Fruit fly (Drosophila melanogaster) whole organism, embryonic: Measurements from ENCODE around the gene UQCR-C2.

Experiments
- Asciz ChIP-seq: fragments of 200-800 bp; sonication (Bioruptor generic); optimal IDR thresholded peaks from 2 replicates; lab custom pipeline; 2017; ENCODE audit warnings: missing biosample characterization, mild to moderate bottlenecking, missing genetic modification characterization, missing genetic modification reagents
- C15 ChIP-seq: fragments of 200-800 bp; sonication (Bioruptor generic); IDR thresholded peaks from 3 replicates; pipeline ENCODE4 v1.3.6; 2022; ENCODE audit warnings: missing biosample characterization, missing genetic modification characterization
- CG10366 ChIP-seq: fragments of 200-800 bp; sonication (Bioruptor generic); IDR thresholded peaks from 2 replicates; pipeline ENCODE4 v1.3.6; 2022; ENCODE audit warnings: missing biosample characterization, missing genetic modification characterization
- CG10654 ChIP-seq: fragments of 200-800 bp; sonication (Bioruptor generic); optimal IDR thresholded peaks from 2 replicates; lab custom pipeline; 2016; ENCODE audit warnings: missing biosample characterization, missing genetic modification characterization
- CG10979 ChIP-seq: fragments of 200-800 bp; sonication (Bioruptor generic); optimal IDR thresholded peaks from 2 replicates; lab custom pipeline; 2018; ENCODE audit warnings: missing biosample characterization, mild to moderate bottlenecking, missing genetic modification characterization, moderate library complexity
- CG11085 ChIP-seq: fragments of 200-800 bp; sonication (Bioruptor generic); IDR thresholded peaks from 2 replicates; pipeline ENCODE4 v1.3.6; 2022; ENCODE audit warnings: missing biosample characterization, missing genetic modification characterization
- CG11695 ChIP-seq: fragments of 200-800 bp; sonication (Bioruptor generic); IDR thresholded peaks from 3 replicates; pipeline ENCODE4 v1.3.6; 2022; ENCODE audit warnings: missing biosample characterization, missing genetic modification characterization
- CG12155 ChIP-seq: fragments of 200-800 bp; sonication (Bioruptor generic); optimal IDR thresholded peaks from 3 replicates; lab custom pipeline; 2016; ENCODE audit warnings: missing biosample characterization, missing genetic modification characterization
- CG13624 ChIP-seq: fragments of 200-800 bp; sonication (Bioruptor generic); optimal IDR thresholded peaks from 2 replicates; lab custom pipeline; 2016; ENCODE audit warnings: missing biosample characterization, missing genetic modification characterization
- CG13775 ChIP-seq: fragments of 200-800 bp; sonication (Bioruptor generic); optimal IDR thresholded peaks from 3 replicates; lab custom pipeline; 2017; ENCODE audit warnings: missing biosample characterization, mild to moderate bottlenecking, missing genetic modification characterization
- CG15514 ChIP-seq: fragments of 200-800 bp; sonication (Bioruptor generic); optimal IDR thresholded peaks from 3 replicates; lab custom pipeline; 2017; ENCODE audit warnings: missing biosample characterization, missing genetic modification characterization, mild to moderate bottlenecking, moderate library complexity, missing genetic modification reagents
- CG1603 ChIP-seq: fragments of 200-800 bp; sonication (Bioruptor generic); optimal IDR thresholded peaks from 2 replicates; lab custom pipeline; 2019; ENCODE audit warnings: missing biosample characterization, mild to moderate bottlenecking, missing genetic modification characterization, moderate library complexity
- CG2199 ChIP-seq: fragments of 200-800 bp; sonication (Bioruptor generic); IDR thresholded peaks from 3 replicates; pipeline ENCODE4 v1.3.6; 2022; ENCODE audit warnings: missing biosample characterization, missing genetic modification characterization
- CG31388 ChIP-seq: fragments of 200-800 bp; sonication (Bioruptor generic); optimal IDR thresholded peaks from 2 replicates; lab custom pipeline; 2016; ENCODE audit warnings: missing biosample characterization, missing genetic modification characterization
- CG4328 ChIP-seq: fragments of 200-800 bp; sonication (Bioruptor generic); optimal IDR thresholded peaks from 3 replicates; lab custom pipeline; 2017; ENCODE audit warnings: missing biosample characterization, missing genetic modification reagents, missing genetic modification characterization
- CG4854 ChIP-seq: fragments of 200-800 bp; sonication (Bioruptor generic); optimal IDR thresholded peaks from 2 replicates; lab custom pipeline; 2016; ENCODE audit warnings: missing biosample characterization, missing genetic modification characterization, inconsistent platforms
- CG9215 ChIP-seq: fragments of 200-800 bp; sonication (Bioruptor generic); IDR thresholded peaks from 2 replicates; pipeline ENCODE4 v1.3.6; 2022; ENCODE audit warnings: missing biosample characterization, missing genetic modification characterization
- Dll ChIP-seq: fragments of 200-800 bp; sonication (Bioruptor generic); IDR thresholded peaks from 4 replicates; pipeline ENCODE4 v1.3.6; 2022; ENCODE audit warnings: missing biosample characterization, missing genetic modification characterization; ENCODE audit not compliant: partially characterized antibody
- Doc2 ChIP-seq: fragments of 200-800 bp; sonication (Bioruptor generic); IDR thresholded peaks from 2 replicates; pipeline ENCODE4 v1.3.6; 2022; ENCODE audit warnings: missing biosample characterization, missing genetic modification characterization
- Dp ChIP-seq: fragments of 200-800 bp; sonication (Bioruptor generic); optimal IDR thresholded peaks from 2 replicates; lab custom pipeline; 2018; ENCODE audit warnings: missing biosample characterization, mild to moderate bottlenecking, missing genetic modification characterization, moderate library complexity
- Elba2 ChIP-seq: fragments of 200-800 bp; sonication (Bioruptor generic); optimal IDR thresholded peaks from 3 replicates; lab custom pipeline; 2016; ENCODE audit warnings: missing biosample characterization, missing genetic modification characterization
- HmgZ ChIP-seq: fragments of 200-800 bp; sonication (Bioruptor generic); optimal IDR thresholded peaks from 2 replicates; lab custom pipeline; 2018; ENCODE audit warnings: missing biosample characterization, mild to moderate bottlenecking, missing genetic modification characterization
- Hmx ChIP-seq: fragments of 200-800 bp; sonication (Bioruptor generic); optimal IDR thresholded peaks from 2 replicates; lab custom pipeline; 2016; ENCODE audit warnings: missing biosample characterization, missing genetic modification characterization
- Meics ChIP-seq: fragments of 200-800 bp; sonication (Bioruptor generic); optimal IDR thresholded peaks from 2 replicates; lab custom pipeline; 2017; ENCODE audit warnings: missing biosample characterization, mild to moderate bottlenecking, missing genetic modification characterization
- Nf-YA ChIP-seq: fragments of 200-800 bp; sonication (Bioruptor generic); IDR thresholded peaks from 2 replicates; pipeline ENCODE4 v1.3.6; 2022; ENCODE audit warnings: missing biosample characterization, missing genetic modification characterization
- Ptx1 ChIP-seq: fragments of 200-800 bp; sonication (Bioruptor generic); IDR thresholded peaks from 2 replicates; pipeline ENCODE4 v1.3.6; 2022; ENCODE audit warnings: missing biosample characterization, missing genetic modification characterization
- Scr ChIP-seq: fragments of 200-800 bp; sonication (Bioruptor generic); IDR thresholded peaks from 2 replicates; pipeline ENCODE4 v1.3.6; 2022; ENCODE audit warnings: missing biosample characterization, missing genetic modification characterization; ENCODE audit not compliant: partially characterized antibody
- Sox100B ChIP-seq: fragments of 200-800 bp; sonication (Bioruptor generic); optimal IDR thresholded peaks from 3 replicates; lab custom pipeline; 2018; ENCODE audit warnings: missing biosample characterization, mild to moderate bottlenecking, missing genetic modification characterization
- Vsx1 ChIP-seq: fragments of 200-800 bp; sonication (Bioruptor generic); optimal IDR thresholded peaks from 2 replicates; lab custom pipeline; 2017; ENCODE audit warnings: missing biosample characterization, mild to moderate bottlenecking, missing genetic modification characterization, missing genetic modification reagents
- abd-A ChIP-seq: fragments of 200-800 bp; sonication (Bioruptor generic); optimal IDR thresholded peaks from 3 replicates; lab custom pipeline; 2019; ENCODE audit warnings: missing biosample characterization, mild to moderate bottlenecking, missing genetic modification characterization, moderate library complexity
- amos ChIP-seq: fragments of 200-800 bp; sonication (Bioruptor generic); IDR thresholded peaks from 2 replicates; pipeline ENCODE4 v1.3.6; 2022; ENCODE audit warnings: missing biosample characterization, missing genetic modification characterization; ENCODE audit not compliant: partially characterized antibody
- ap ChIP-seq: fragments of 200-800 bp; sonication (Bioruptor generic); IDR thresholded peaks from 2 replicates; pipeline ENCODE4 v1.3.6; 2022; ENCODE audit warnings: missing biosample characterization, missing genetic modification characterization
- bbx ChIP-seq: fragments of 200-800 bp; sonication (Bioruptor generic); IDR thresholded peaks from 2 replicates; pipeline ENCODE4 v1.3.6; 2022; ENCODE audit warnings: missing biosample characterization, missing genetic modification characterization; ENCODE audit not compliant: partially characterized antibody
- bsh ChIP-seq, 2 experiments: fragments of 200-800 bp; sonication (Bioruptor generic); optimal IDR thresholded peaks; 2 replicates each; lab custom pipeline; 2017 to 2018; ENCODE audit warnings: mild to moderate bottlenecking in 2 of 2, missing biosample characterization in 2 of 2, missing genetic modification characterization in 2 of 2, moderate library complexity in 1 of 2
- cad ChIP-seq: fragments of >200 bp; optimal IDR thresholded peaks from 2 replicates; lab custom pipeline; 2017; ENCODE audit warnings: missing biosample characterization, missing genetic modification characterization
- dm ChIP-seq: fragments of 200-800 bp; sonication (Bioruptor generic); optimal IDR thresholded peaks from 3 replicates; lab custom pipeline; 2016; ENCODE audit warnings: missing biosample characterization, missing genetic modification characterization
- emc ChIP-seq: fragments of 200-800 bp; sonication (Bioruptor generic); optimal IDR thresholded peaks from 2 replicates; lab custom pipeline; 2016; ENCODE audit warnings: missing biosample characterization, missing genetic modification characterization
- exex ChIP-seq: fragments of 200-800 bp; sonication (Bioruptor generic); optimal IDR thresholded peaks from 4 replicates; lab custom pipeline; 2018; ENCODE audit warnings: missing biosample characterization, mild to moderate bottlenecking, missing genetic modification characterization, moderate library complexity
- gem ChIP-seq: fragments of 200-800 bp; sonication (Bioruptor generic); optimal IDR thresholded peaks from 2 replicates; lab custom pipeline; 2019; ENCODE audit warnings: missing biosample characterization, mild to moderate bottlenecking, missing genetic modification characterization, moderate library complexity
- gsb-n ChIP-seq: fragments of 200-800 bp; sonication (Bioruptor generic); optimal IDR thresholded peaks from 3 replicates; lab custom pipeline; 2018; ENCODE audit warnings: missing biosample characterization, mild to moderate bottlenecking, missing genetic modification characterization
- her ChIP-seq: fragments of 200-800 bp; sonication (Bioruptor generic); optimal IDR thresholded peaks from 2 replicates; lab custom pipeline; 2016; ENCODE audit warnings: missing biosample characterization, missing genetic modification characterization
- kah ChIP-seq: fragments of 200-800 bp; sonication (Bioruptor generic); optimal IDR thresholded peaks from 2 replicates; lab custom pipeline; 2018; ENCODE audit warnings: missing biosample characterization, mild to moderate bottlenecking, missing genetic modification characterization
- knrl ChIP-seq: fragments of 200-800 bp; sonication (Bioruptor generic); IDR thresholded peaks from 3 replicates; pipeline ENCODE4 v1.3.6; 2022; ENCODE audit warnings: missing biosample characterization, missing genetic modification characterization; ENCODE audit not compliant: partially characterized antibody
- nerfin-1 ChIP-seq: fragments of 200-800 bp; sonication (Bioruptor generic); optimal IDR thresholded peaks from 3 replicates; lab custom pipeline; 2019; ENCODE audit warnings: missing biosample characterization, mild to moderate bottlenecking, missing genetic modification characterization, moderate library complexity
- nmo ChIP-seq: fragments of 200-800 bp; sonication (Bioruptor generic); optimal IDR thresholded peaks from 2 replicates; lab custom pipeline; 2018; ENCODE audit warnings: missing biosample characterization, mild to moderate bottlenecking, missing genetic modification characterization, moderate library complexity
- sens-2 ChIP-seq: fragments of 200-800 bp; sonication (Bioruptor generic); IDR thresholded peaks from 2 replicates; pipeline ENCODE4 v1.3.6; 2022; ENCODE audit warnings: missing biosample characterization, missing genetic modification characterization
- sqz ChIP-seq: fragments of 200-800 bp; sonication (Bioruptor generic); optimal IDR thresholded peaks from 3 replicates; lab custom pipeline; 2018; ENCODE audit warnings: missing biosample characterization, mild to moderate bottlenecking, missing genetic modification characterization
- trh ChIP-seq: fragments of 200-800 bp; sonication (Bioruptor generic); optimal IDR thresholded peaks from 2 replicates; lab custom pipeline; 2016; ENCODE audit warnings: missing biosample characterization, missing genetic modification characterization

The UQCR-C2 gene

DNA sequence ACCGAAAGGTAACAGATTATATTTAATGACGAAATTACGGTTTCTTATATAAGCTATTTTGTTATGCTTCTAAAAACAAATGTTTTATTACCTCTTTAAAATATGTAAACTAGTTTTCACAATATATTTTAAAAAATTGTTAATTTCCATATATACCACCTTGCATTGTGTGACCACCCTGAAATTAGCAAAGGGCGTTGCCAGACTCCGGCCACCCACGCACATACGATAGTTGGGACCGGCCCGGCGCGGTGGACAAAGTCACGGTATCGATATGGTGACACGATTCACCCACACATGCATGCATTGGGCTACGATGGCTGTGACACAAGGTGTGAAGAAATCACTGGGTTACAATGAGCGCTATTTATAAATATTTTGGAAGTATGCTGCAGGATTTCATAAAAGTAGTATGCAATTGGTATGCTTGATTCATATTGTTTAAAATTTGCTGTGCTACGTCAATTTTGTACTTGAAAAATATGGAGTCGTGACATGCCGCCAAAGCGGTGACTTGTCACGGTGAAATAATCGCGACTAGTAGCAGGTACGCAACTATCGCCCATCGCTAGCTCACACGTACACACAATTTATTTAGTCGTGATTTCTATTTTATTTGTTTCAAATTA lies 4.2 kb downstream of the UQCR-C2 start (continued):
- peak; percentile 75 for TF ChIP-seq CG1603 (tag; lab: Kevin White, UChicago)

DNA sequence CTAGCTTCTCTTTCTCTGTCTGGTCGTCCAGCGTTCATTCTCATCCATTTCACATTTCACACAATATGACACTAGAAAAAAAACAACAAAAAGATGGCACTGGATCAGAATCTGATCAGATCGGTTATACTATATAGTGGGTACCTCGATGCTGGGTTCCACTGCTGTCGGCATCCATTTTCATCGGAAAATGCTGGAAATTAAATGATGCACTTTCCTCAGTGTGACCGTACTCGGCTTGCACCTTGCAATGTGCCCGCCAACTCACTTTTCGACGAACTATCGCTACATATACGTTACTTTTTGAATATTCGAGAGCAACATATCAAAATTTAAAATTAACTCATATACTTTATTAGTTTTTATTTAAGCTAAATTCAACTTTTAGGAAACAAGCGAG lies 6.9 kb downstream of the UQCR-C2 start, which contains the start of gene tra:
Gene tra, minus strand, starts transcription at position 191 of the 400 bp plus-strand sequence.
- TF ChIP-seq CG9215 (GFP tag; lab: Robert Waterston, UW), result no peak
- no peak for TF ChIP-seq Sox100B (GFP tag; lab: Kevin White, UChicago)
- TF ChIP-seq Dp (GFP tag; lab: Kevin White, UChicago), result peak; percentile 72
- peak; percentile 17 for TF ChIP-seq dm (GFP tag; lab: Kevin White, UChicago)
- no peak for TF ChIP-seq sqz (GFP tag; lab: Kevin White, UChicago)
- TF ChIP-seq gsb-n (tag; lab: Kevin White, UChicago), result no peak
- TF ChIP-seq Elba2 (GFP tag; lab: Kevin White, UChicago), result peak; percentile 73
- no peak for TF ChIP-seq CG4854 (GFP tag; lab: Kevin White, UChicago)
- no peak for TF ChIP-seq nerfin-1 (tag; lab: Kevin White, UChicago)
- no peak for TF ChIP-seq CG4328 (GFP tag; lab: Kevin White, UChicago)
- TF ChIP-seq Vsx1, result no peak
- TF ChIP-seq sens-2 (GFP tag; lab: Robert Waterston, UW), result no peak
- peak; percentile 4 for TF ChIP-seq CG10979 (tag; lab: Kevin White, UChicago)
- no peak for TF ChIP-seq her (GFP tag; lab: Kevin White, UChicago)
- TF ChIP-seq Doc2, result no peak
- TF ChIP-seq CG12155 (GFP tag; lab: Kevin White, UChicago), result no peak
- no peak for TF ChIP-seq CG11085 (GFP tag; lab: Robert Waterston, UW)
- no peak for TF ChIP-seq CG10654 (GFP tag; lab: Kevin White, UChicago)
- TF ChIP-seq CG15514 (GFP tag; lab: Kevin White, UChicago), result peak; percentile 42
- TF ChIP-seq abd-A, result no peak
- no peak for TF ChIP-seq gem (tag; lab: Kevin White, UChicago)
- TF ChIP-seq emc (GFP tag; lab: Kevin White, UChicago), result no peak
- no peak for TF ChIP-seq CG11695 (GFP tag; lab: Robert Waterston, UW)
- no peak for TF ChIP-seq Hmx (GFP tag; lab: Kevin White, UChicago)
- TF ChIP-seq bbx (GFP tag; lab: Robert Waterston, UW), result peak; percentile 66
- no peak for TF ChIP-seq CG10366 (GFP tag; lab: Robert Waterston, UW)
- TF ChIP-seq HmgZ (tag; lab: Kevin White, UChicago), result peak; percentile 11
- peak; percentile 61 for TF ChIP-seq amos (GFP tag; lab: Robert Waterston, UW)
- TF ChIP-seq cad (GFP tag; lab: Kevin White, UChicago), result no peak
- TF ChIP-seq nmo, result peak; percentile 12
- no peak for TF ChIP-seq Meics (GFP tag; lab: Kevin White, UChicago)
- no peak for TF ChIP-seq kah (GFP tag; lab: Kevin White, UChicago)
- TF ChIP-seq CG2199 (GFP tag; lab: Robert Waterston, UW), result no peak
- TF ChIP-seq CG31388 (GFP tag; lab: Kevin White, UChicago), result no peak
- TF ChIP-seq Scr (GFP tag; lab: Robert Waterston, UW), result peak; percentile 70
- TF ChIP-seq Asciz (GFP tag; lab: Kevin White, UChicago), result no peak
- TF ChIP-seq knrl, result peak; percentile 57; the same call in 2 of the 3 replicates
- TF ChIP-seq Nf-YA, result no peak
- no peak for TF ChIP-seq ap (GFP tag; lab: Robert Waterston, UW)
- TF ChIP-seq CG13775, result no peak
- no peak for TF ChIP-seq CG13624 (GFP tag; lab: Kevin White, UChicago)
- peak; percentile 72; the same call in 3 of the 4 replicates for TF ChIP-seq Dll (GFP tag; lab: Robert Waterston, UW)
- no peak for TF ChIP-seq Ptx1 (GFP tag; lab: Robert Waterston, UW)
- TF ChIP-seq bsh (GFP tag; optimal IDR thresholded peaks at IDR 0.05; lab: Kevin White, UChicago), result no peak
- no peak for TF ChIP-seq exex
- TF ChIP-seq trh (GFP tag; lab: Kevin White, UChicago), result no peak
- no peak for TF ChIP-seq C15
